Worm (Caenorhabditis elegans) whole organism, L3 larva: ENCODE data around the gene Y73F8A.13.

Source experiments
- ZK546.5 ChIP-seq: sonication (generic microtip); optimal IDR thresholded peaks from 2 replicates; lab custom pipeline; 2017; ENCODE audit warnings: missing biosample characterization, missing genetic modification characterization
- aly-2 ChIP-seq: fragments of 150-350 bp; optimal IDR thresholded peaks from 2 replicates; lab custom pipeline; 2014; ENCODE audit warnings: missing biosample characterization, missing genetic modification characterization
- ama-1 ChIP-seq: fragments of 150-350 bp; optimal IDR thresholded peaks from 2 replicates; lab custom pipeline; 2018
- elt-3 ChIP-seq, 3 experiments: fragments of 150-350 bp in 1 of 3; sonication (generic microtip) in 2 of 3; optimal IDR thresholded peaks; 2 replicates in 2 of 3; 4 replicates in 1 of 3; lab custom pipeline; 2014 to 2017; ENCODE audit warnings: missing biosample characterization in 3 of 3, missing genetic modification characterization in 3 of 3
- fkh-2 ChIP-seq: fragments of 150-350 bp; optimal IDR thresholded peaks from 2 replicates; lab custom pipeline; 2014; ENCODE audit warnings: missing biosample characterization, missing genetic modification reagents, missing genetic modification characterization
- jun-1 ChIP-seq: fragments of 150-350 bp; optimal IDR thresholded peaks from 2 replicates; lab custom pipeline; 2014; ENCODE audit warnings: missing biosample characterization, missing genetic modification reagents, missing genetic modification characterization
- lin-15B ChIP-seq: fragments of 150-350 bp; optimal IDR thresholded peaks from 2 replicates; lab custom pipeline; 2014; ENCODE audit warnings: missing biosample characterization, missing genetic modification characterization
- nhr-11 ChIP-seq: fragments of 150-350 bp; optimal IDR thresholded peaks from 2 replicates; lab custom pipeline; 2014; ENCODE audit warnings: missing biosample characterization, missing genetic modification characterization
- nhr-23 ChIP-seq: fragments of 150-350 bp; optimal IDR thresholded peaks from 2 replicates; lab custom pipeline; 2014; ENCODE audit warnings: missing biosample characterization, missing genetic modification reagents, missing genetic modification characterization
- pha-4 ChIP-seq: fragments of 150-350 bp; optimal IDR thresholded peaks from 2 replicates; lab custom pipeline; 2014; ENCODE audit warnings: missing biosample characterization, missing genetic modification reagents, missing genetic modification characterization
- pqm-1 ChIP-seq: fragments of 150-350 bp; optimal IDR thresholded peaks from 2 replicates; lab custom pipeline; 2017; ENCODE audit warnings: missing biosample characterization, missing genetic modification characterization, inconsistent platforms
- ztf-11 ChIP-seq: fragments of 150-350 bp; optimal IDR thresholded peaks from 2 replicates; lab custom pipeline; 2014; ENCODE audit warnings: missing biosample characterization, missing genetic modification characterization

ce11 chrIV:15275363-15275854 is 36.6 kb upstream of the Y73F8A.13 start, which contains the start of gene ccg-1:
- TF ChIP-seq elt-3 (tag; optimal IDR thresholded peaks at IDR 0.05; lab: Kevin White, UChicago): no peak
- TF ChIP-seq nhr-23 (tag; lab: Kevin White, UChicago): no peak
- TF ChIP-seq pha-4: no peak
- TF ChIP-seq ztf-11: no peak
- TF ChIP-seq aly-2: no peak
- no peak for TF ChIP-seq ama-1
- no peak for TF ChIP-seq lin-15B (tag; lab: Kevin White, UChicago)
- TF ChIP-seq pqm-1 (tag; lab: Kevin White, UChicago): no peak
- no peak for TF ChIP-seq fkh-2 (tag; lab: Kevin White, UChicago)
- no peak for TF ChIP-seq jun-1 (tag; lab: Kevin White, UChicago)
- TF ChIP-seq ZK546.5 (tag; lab: Kevin White, UChicago): no peak
- no peak for TF ChIP-seq nhr-11
